Fruit fly (Drosophila melanogaster) whole organism, embryonic: Measurements from ENCODE around the gene CG31898.

ENCODE experiments used
- Adf1 ChIP-seq: fragments of 200-800 bp; sonication (Bioruptor generic); IDR thresholded peaks from 2 replicates; pipeline ENCODE4 v1.3.6; 2022; ENCODE audit warnings: missing biosample characterization, missing genetic modification characterization
- Aef1 ChIP-seq: fragments of 200-800 bp; sonication (Bioruptor generic); IDR thresholded peaks from 3 replicates; pipeline ENCODE4 v1.3.6; 2022; ENCODE audit warnings: missing biosample characterization, missing genetic modification characterization
- Atf3 ChIP-seq: fragments of 200-800 bp; sonication (Bioruptor generic); optimal IDR thresholded peaks from 3 replicates; lab custom pipeline; 2016; ENCODE audit warnings: missing biosample characterization, missing genetic modification characterization
- CG10274 ChIP-seq: fragments of 200-800 bp; sonication (Bioruptor generic); optimal IDR thresholded peaks from 3 replicates; lab custom pipeline; 2017; ENCODE audit warnings: missing biosample characterization, mild to moderate bottlenecking, missing genetic modification characterization
- CG10462 ChIP-seq: fragments of 200-800 bp; sonication (Bioruptor generic); optimal IDR thresholded peaks from 2 replicates; lab custom pipeline; 2016; ENCODE audit warnings: missing biosample characterization, missing genetic modification characterization
- CG10565 ChIP-seq: fragments of 200-800 bp; sonication (Bioruptor generic); optimal IDR thresholded peaks from 3 replicates; lab custom pipeline; 2016; ENCODE audit warnings: missing biosample characterization, mild to moderate bottlenecking, missing genetic modification characterization
- CG10979 ChIP-seq: fragments of 200-800 bp; sonication (Bioruptor generic); optimal IDR thresholded peaks from 2 replicates; lab custom pipeline; 2018; ENCODE audit warnings: missing biosample characterization, mild to moderate bottlenecking, missing genetic modification characterization, moderate library complexity
- CG11085 ChIP-seq: fragments of 200-800 bp; sonication (Bioruptor generic); IDR thresholded peaks from 2 replicates; pipeline ENCODE4 v1.3.6; 2022; ENCODE audit warnings: missing biosample characterization, missing genetic modification characterization
- CG12236 ChIP-seq: fragments of 200-800 bp; sonication (Bioruptor generic); optimal IDR thresholded peaks from 2 replicates; lab custom pipeline; 2016; ENCODE audit warnings: missing biosample characterization, missing genetic modification characterization
- CG1233 ChIP-seq: fragments of 200-800 bp; sonication (Bioruptor generic); optimal IDR thresholded peaks from 4 replicates; lab custom pipeline; 2018; ENCODE audit warnings: missing biosample characterization, mild to moderate bottlenecking, missing genetic modification characterization
- CG13296 ChIP-seq: fragments of 200-800 bp; sonication (Bioruptor generic); optimal IDR thresholded peaks from 3 replicates; lab custom pipeline; 2018; ENCODE audit warnings: missing biosample characterization, mild to moderate bottlenecking, missing genetic modification characterization
- CG13775 ChIP-seq: fragments of 200-800 bp; sonication (Bioruptor generic); optimal IDR thresholded peaks from 3 replicates; lab custom pipeline; 2017; ENCODE audit warnings: missing biosample characterization, mild to moderate bottlenecking, missing genetic modification characterization
- CG14965 ChIP-seq: fragments of 200-800 bp; sonication (Bioruptor generic); optimal IDR thresholded peaks from 2 replicates; lab custom pipeline; 2016; ENCODE audit warnings: missing biosample characterization, missing genetic modification characterization, borderline replicate concordance
- CG15696 ChIP-seq: fragments of 200-800 bp; sonication (Bioruptor generic); optimal IDR thresholded peaks from 2 replicates; lab custom pipeline; 2019; ENCODE audit warnings: missing biosample characterization, mild to moderate bottlenecking, missing genetic modification characterization, moderate library complexity
- CG17385 ChIP-seq: fragments of 200-800 bp; sonication (Bioruptor generic); optimal IDR thresholded peaks from 3 replicates; lab custom pipeline; 2018; ENCODE audit warnings: missing biosample characterization, mild to moderate bottlenecking, missing genetic modification characterization
- CG6791 ChIP-seq: fragments of 200-800 bp; sonication (Bioruptor generic); IDR thresholded peaks from 3 replicates; pipeline ENCODE4 v1.3.6; 2022; ENCODE audit warnings: missing biosample characterization, missing genetic modification characterization; ENCODE audit not compliant: partially characterized antibody
- CG8388 ChIP-seq: fragments of 200-800 bp; sonication (Bioruptor generic); optimal IDR thresholded peaks from 2 replicates; lab custom pipeline; 2019; ENCODE audit warnings: missing biosample characterization, mild to moderate bottlenecking, missing genetic modification characterization, moderate library complexity
- CG8478 ChIP-seq: fragments of >200 bp; optimal IDR thresholded peaks from 2 replicates; lab custom pipeline; 2018
- CG8944 ChIP-seq: fragments of 200-800 bp; sonication (Bioruptor generic); optimal IDR thresholded peaks from 3 replicates; lab custom pipeline; 2016; ENCODE audit warnings: missing biosample characterization, missing genetic modification characterization
- CG9215 ChIP-seq: fragments of 200-800 bp; sonication (Bioruptor generic); IDR thresholded peaks from 2 replicates; pipeline ENCODE4 v1.3.6; 2022; ENCODE audit warnings: missing biosample characterization, missing genetic modification characterization
- CG9609 ChIP-seq: fragments of 200-800 bp; sonication (Bioruptor generic); optimal IDR thresholded peaks from 3 replicates; lab custom pipeline; 2016; ENCODE audit warnings: missing biosample characterization, missing genetic modification characterization
- CG9932 ChIP-seq: fragments of 200-800 bp; sonication (Bioruptor generic); IDR thresholded peaks from 2 replicates; pipeline ENCODE4 v1.3.6; 2022; ENCODE audit warnings: missing biosample characterization, missing genetic modification characterization
- Dp ChIP-seq: fragments of 200-800 bp; sonication (Bioruptor generic); optimal IDR thresholded peaks from 2 replicates; lab custom pipeline; 2018; ENCODE audit warnings: missing biosample characterization, mild to moderate bottlenecking, missing genetic modification characterization, moderate library complexity
- E2f2 ChIP-seq: fragments of 200-800 bp; sonication (Bioruptor generic); IDR thresholded peaks from 2 replicates; pipeline ENCODE4 v1.3.6; 2022; ENCODE audit warnings: missing biosample characterization, missing genetic modification characterization
- Gug ChIP-seq: fragments of 200-800 bp; sonication (Bioruptor generic); IDR thresholded peaks from 4 replicates; pipeline ENCODE4 v1.3.6; 2022; ENCODE audit warnings: missing biosample characterization, missing genetic modification characterization
- Meics ChIP-seq: fragments of 200-800 bp; sonication (Bioruptor generic); optimal IDR thresholded peaks from 2 replicates; lab custom pipeline; 2017; ENCODE audit warnings: missing biosample characterization, mild to moderate bottlenecking, missing genetic modification characterization
- Pdp1 ChIP-seq, 2 experiments: fragments of 200-800 bp; sonication (Bioruptor generic); optimal IDR thresholded peaks; 3 replicates each; lab custom pipeline; 2016; ENCODE audit warnings: missing biosample characterization in 2 of 2, missing genetic modification characterization in 2 of 2, mild to moderate bottlenecking in 1 of 2, moderate library complexity in 1 of 2
- Ptx1 ChIP-seq: fragments of 200-800 bp; sonication (Bioruptor generic); IDR thresholded peaks from 2 replicates; pipeline ENCODE4 v1.3.6; 2022; ENCODE audit warnings: missing biosample characterization, missing genetic modification characterization
- Side ChIP-seq: fragments of 200-800 bp; sonication (Bioruptor generic); optimal IDR thresholded peaks from 2 replicates; lab custom pipeline; 2016; ENCODE audit warnings: missing biosample characterization, missing genetic modification characterization
- Trl ChIP-seq, 3 experiments: fragments of >200 bp in 2 of 3; fragments of 200-800 bp in 1 of 3; sonication (Bioruptor generic) in 1 of 3; optimal IDR thresholded peaks; 2 replicates in 1 of 3; 3 replicates in 2 of 3; lab custom pipeline; 2016 to 2017; ENCODE audit warnings: missing biosample characterization in 1 of 3, missing genetic modification characterization in 1 of 3
- bab2 ChIP-seq: fragments of 200-800 bp; sonication (Bioruptor generic); optimal IDR thresholded peaks from 2 replicates; lab custom pipeline; 2016; ENCODE audit warnings: missing biosample characterization, missing genetic modification characterization
- cas ChIP-seq: fragments of 200-800 bp; sonication (Bioruptor generic); IDR thresholded peaks from 2 replicates; pipeline ENCODE4 v1.3.6; 2022; ENCODE audit warnings: missing biosample characterization, missing genetic modification characterization
- chn ChIP-seq: fragments of 200-800 bp; sonication (Bioruptor generic); optimal IDR thresholded peaks from 2 replicates; lab custom pipeline; 2016; ENCODE audit warnings: missing biosample characterization, missing genetic modification characterization
- dimm ChIP-seq: fragments of 200-800 bp; sonication (Bioruptor generic); IDR thresholded peaks from 2 replicates; pipeline ENCODE4 v1.3.6; 2022; ENCODE audit warnings: missing biosample characterization, missing genetic modification characterization
- dm ChIP-seq: fragments of 200-800 bp; sonication (Bioruptor generic); optimal IDR thresholded peaks from 3 replicates; lab custom pipeline; 2016; ENCODE audit warnings: missing biosample characterization, missing genetic modification characterization
- ftz-f1 ChIP-seq: fragments of 200-800 bp; sonication (Bioruptor generic); optimal IDR thresholded peaks from 2 replicates; lab custom pipeline; 2016; ENCODE audit warnings: missing biosample characterization, missing genetic modification characterization
- grn ChIP-seq: fragments of 200-800 bp; sonication (Bioruptor generic); optimal IDR thresholded peaks from 3 replicates; lab custom pipeline; 2017; ENCODE audit warnings: missing biosample characterization, missing genetic modification characterization
- gt ChIP-seq: fragments of 200-800 bp; sonication (Bioruptor generic); IDR thresholded peaks from 2 replicates; pipeline ENCODE4 v1.3.6; 2022; ENCODE audit warnings: missing biosample characterization, missing genetic modification characterization
- ind ChIP-seq: fragments of 200-800 bp; sonication (Bioruptor generic); optimal IDR thresholded peaks from 3 replicates; lab custom pipeline; 2016; ENCODE audit warnings: missing biosample characterization, missing genetic modification characterization
- kay ChIP-seq: fragments of 200-800 bp; sonication (Bioruptor generic); optimal IDR thresholded peaks from 2 replicates; lab custom pipeline; 2016; ENCODE audit warnings: missing biosample characterization, missing genetic modification characterization
- lmd ChIP-seq: fragments of 200-800 bp; sonication (Bioruptor generic); IDR thresholded peaks from 2 replicates; pipeline ENCODE4 v1.3.6; 2022; ENCODE audit warnings: missing biosample characterization, missing genetic modification characterization
- lola ChIP-seq, 3 experiments: fragments of >200 bp in 2 of 3; fragments of 200-800 bp in 1 of 3; sonication (Bioruptor generic) in 1 of 3; optimal IDR thresholded peaks; 2 replicates each; lab custom pipeline; 2017 to 2019; ENCODE audit warnings: missing biosample characterization in 3 of 3, missing genetic modification characterization in 3 of 3, mild to moderate bottlenecking in 1 of 3, moderate library complexity in 1 of 3
- onecut ChIP-seq: fragments of 200-800 bp; sonication (Bioruptor generic); IDR thresholded peaks from 2 replicates; pipeline ENCODE4 v1.3.6; 2022; ENCODE audit warnings: missing biosample characterization, missing genetic modification characterization
- phol ChIP-seq: fragments of 200-800 bp; sonication (Bioruptor generic); optimal IDR thresholded peaks from 3 replicates; lab custom pipeline; 2018; ENCODE audit warnings: missing biosample characterization, mild to moderate bottlenecking, missing genetic modification characterization, moderate library complexity
- rib ChIP-seq: fragments of 200-800 bp; sonication (Bioruptor generic); IDR thresholded peaks from 2 replicates; pipeline ENCODE4 v1.3.6; 2022; ENCODE audit warnings: missing biosample characterization, missing genetic modification characterization
- sna ChIP-seq: fragments of 200-800 bp; sonication (Bioruptor generic); IDR thresholded peaks from 2 replicates; pipeline ENCODE4 v1.3.6; 2022; ENCODE audit warnings: missing biosample characterization, missing genetic modification characterization; ENCODE audit not compliant: partially characterized antibody
- sug ChIP-seq: fragments of 200-800 bp; optimal IDR thresholded peaks from 2 replicates; lab custom pipeline; 2019; ENCODE audit warnings: missing biosample characterization, mild to moderate bottlenecking, missing genetic modification characterization, moderate library complexity
- unpg ChIP-seq: fragments of 200-800 bp; sonication (Bioruptor generic); optimal IDR thresholded peaks from 3 replicates; lab custom pipeline; 2018; ENCODE audit warnings: missing biosample characterization, mild to moderate bottlenecking, missing genetic modification characterization, moderate library complexity
- usp ChIP-seq: fragments of >200 bp; optimal IDR thresholded peaks from 2 replicates; lab custom pipeline; 2017; ENCODE audit warnings: missing biosample characterization, missing genetic modification characterization
- z ChIP-seq: fragments of 200-800 bp; sonication (Bioruptor generic); IDR thresholded peaks from 3 replicates; pipeline ENCODE4 v1.3.6; 2022; ENCODE audit warnings: missing biosample characterization, missing genetic modification characterization

CG31898 gene

dm6 chr2L:8362273-8362954, 37.8 kb upstream of the CG31898 start, which contains the start of gene CG7627 (continued):
- TF ChIP-seq CG10462 (GFP tag; lab: Kevin White, UChicago) (peak; percentile 45), CG13296 (GFP tag; lab: Kevin White, UChicago) (peak; percentile 67), lola (GFP tag; optimal IDR thresholded peaks at IDR 0.05; lab: Kevin White, UChicago) (peak in 1 of 3 experiments; percentile 43), cas (GFP tag; lab: Robert Waterston, UW) (peak; percentile 44; the same call in 1 of the 2 replicates), Trl (optimal IDR thresholded peaks at IDR 0.05; lab: Kevin White, UChicago) (no peak), Trl (GFP tag; optimal IDR thresholded peaks at IDR 0.05; lab: Kevin White, UChicago) (peak; percentile 71), CG17385 (GFP tag; lab: Kevin White, UChicago) (peak; percentile 68), Meics (GFP tag; lab: Kevin White, UChicago) (peak; percentile 84), Aef1 (peak; percentile 75), onecut (GFP tag; lab: Robert Waterston, UW) (peak; percentile 54), Side (GFP tag; lab: Kevin White, UChicago) (peak; percentile 70), unpg (GFP tag; lab: Kevin White, UChicago) (peak; percentile 70), usp (GFP tag; lab: Kevin White, UChicago) (no peak), sug (tag; lab: Kevin White, UChicago) (peak; percentile 55), E2f2 (no peak), Dp (GFP tag; lab: Kevin White, UChicago) (no peak), CG1233 (GFP tag; lab: Kevin White, UChicago) (peak; percentile 54), bab2 (peak; percentile 74), sna (GFP tag; lab: Robert Waterston, UW) (no peak), kay (GFP tag; lab: Kevin White, UChicago) (peak; percentile 31), CG8944 (GFP tag; lab: Kevin White, UChicago) (peak; percentile 75), ind (peak; percentile 78), Atf3 (peak; percentile 44), CG10565 (GFP tag; lab: Kevin White, UChicago) (no peak), dimm (peak; percentile 70; the same call in 1 of the 2 replicates), CG11085 (peak; percentile 72; the same call in 1 of the 2 replicates), chn (GFP tag; lab: Kevin White, UChicago) (peak; percentile 56), CG8388 (GFP tag; lab: Kevin White, UChicago) (peak; percentile 55), Gug (GFP tag; lab: Robert Waterston, UW) (peak; percentile 86), CG9215 (GFP tag; lab: Robert Waterston, UW) (peak; percentile 69), grn (peak; percentile 3), rib (GFP tag; lab: Robert Waterston, UW) (peak; percentile 57; the same call in 1 of the 2 replicates), z (GFP tag; lab: Robert Waterston, UW) (no peak), Pdp1 (GFP tag; optimal IDR thresholded peaks at IDR 0.05; lab: Kevin White, UChicago) (peak; percentile 35 to 70), CG14965 (GFP tag; lab: Kevin White, UChicago) (no peak), Ptx1 (GFP tag; lab: Robert Waterston, UW) (peak; percentile 83), CG15696 (tag; lab: Kevin White, UChicago) (peak; percentile 65), CG12236 (GFP tag; lab: Kevin White, UChicago) (no peak), dm (GFP tag; lab: Kevin White, UChicago) (peak; percentile 52), CG10979 (tag; lab: Kevin White, UChicago) (peak; percentile 78), Adf1 (GFP tag; lab: Robert Waterston, UW) (peak; percentile 68), phol (tag; lab: Kevin White, UChicago) (peak; percentile 70), CG9609 (GFP tag; lab: Kevin White, UChicago) (peak; percentile 72), lmd (peak; percentile 85), CG10274 (GFP tag; lab: Kevin White, UChicago) (no peak), CG6791 (GFP tag; lab: Robert Waterston, UW) (no peak), CG9932 (peak; percentile 83), ftz-f1 (GFP tag; lab: Kevin White, UChicago) (no peak), CG13775 (GFP tag; lab: Kevin White, UChicago) (peak; percentile 60), CG8478 (lab: Kevin White, UChicago) (no peak), gt (GFP tag; lab: Robert Waterston, UW) (no peak)
